Fruit fly (Drosophila melanogaster) whole organism, embryonic: ENCODE results near the gene CG42399.
A peak's percentile ranks its signal among the peaks of the same experiment; 100 is the strongest.

ENCODE experiments used
- CG10209 ChIP-seq: fragments of 200-800 bp; sonication (Bioruptor generic); optimal IDR thresholded peaks from 3 replicates; lab custom pipeline; 2017; ENCODE audit warnings: missing biosample characterization, mild to moderate bottlenecking, missing genetic modification characterization, missing genetic modification reagents
- CG1024 ChIP-seq: fragments of 200-800 bp; sonication (Bioruptor generic); IDR thresholded peaks from 2 replicates; pipeline ENCODE4 v1.3.6; 2022; ENCODE audit warnings: missing biosample characterization, missing genetic modification characterization
- CG11247 ChIP-seq: fragments of 200-800 bp; sonication (Bioruptor generic); IDR thresholded peaks from 2 replicates; pipeline ENCODE4 v1.3.6; 2022; ENCODE audit warnings: missing biosample characterization, missing genetic modification characterization
- CG12769 ChIP-seq: fragments of 200-800 bp; sonication (Bioruptor generic); optimal IDR thresholded peaks from 2 replicates; lab custom pipeline; 2019; ENCODE audit warnings: missing biosample characterization, mild to moderate bottlenecking, missing genetic modification characterization, moderate library complexity
- CG13287 ChIP-seq: fragments of 200-800 bp; sonication (Bioruptor generic); IDR thresholded peaks from 2 replicates; pipeline ENCODE4 v1.3.6; 2022; ENCODE audit warnings: missing biosample characterization, missing genetic modification characterization; ENCODE audit not compliant: partially characterized antibody
- CG16779 ChIP-seq: fragments of 200-800 bp; sonication (Bioruptor generic); IDR thresholded peaks from 2 replicates; pipeline ENCODE4 v1.3.6; 2022; ENCODE audit warnings: missing biosample characterization, missing genetic modification characterization
- CG16863 ChIP-seq: fragments of 200-800 bp; sonication (Bioruptor generic); optimal IDR thresholded peaks from 3 replicates; lab custom pipeline; 2016; ENCODE audit warnings: missing biosample characterization, missing genetic modification characterization
- CG17912 ChIP-seq: fragments of 200-800 bp; sonication (Bioruptor generic); optimal IDR thresholded peaks from 2 replicates; lab custom pipeline; 2018; ENCODE audit warnings: missing biosample characterization, mild to moderate bottlenecking, missing genetic modification characterization
- CG1792 ChIP-seq: fragments of 200-800 bp; sonication (Bioruptor generic); optimal IDR thresholded peaks from 2 replicates; lab custom pipeline; 2016; ENCODE audit warnings: missing biosample characterization, missing genetic modification characterization
- CG18262 ChIP-seq: fragments of 200-800 bp; optimal IDR thresholded peaks from 3 replicates; lab custom pipeline; 2019; ENCODE audit warnings: missing biosample characterization, mild to moderate bottlenecking, missing genetic modification characterization, moderate library complexity
- CG2202 ChIP-seq: fragments of 200-800 bp; sonication (Bioruptor generic); optimal IDR thresholded peaks from 2 replicates; lab custom pipeline; 2018; ENCODE audit warnings: missing biosample characterization, mild to moderate bottlenecking, missing genetic modification characterization
- CG3163 ChIP-seq: fragments of 200-800 bp; sonication (Bioruptor generic); optimal IDR thresholded peaks from 3 replicates; lab custom pipeline; 2016; ENCODE audit warnings: missing biosample characterization, missing genetic modification characterization
- CG32532 ChIP-seq: fragments of 200-800 bp; sonication (Bioruptor generic); IDR thresholded peaks from 2 replicates; pipeline ENCODE4 v1.3.6; 2022; ENCODE audit warnings: missing biosample characterization, missing genetic modification characterization
- CG32767 ChIP-seq: fragments of 200-800 bp; sonication (Bioruptor generic); IDR thresholded peaks from 2 replicates; pipeline ENCODE4 v1.3.6; 2022; ENCODE audit warnings: missing biosample characterization, missing genetic modification characterization
- CG6272 ChIP-seq: fragments of 200-800 bp; sonication (Bioruptor generic); IDR thresholded peaks from 2 replicates; pipeline ENCODE4 v1.3.6; 2022; ENCODE audit warnings: missing biosample characterization, missing genetic modification characterization
- CG6654 ChIP-seq: fragments of 200-800 bp; sonication (Bioruptor generic); optimal IDR thresholded peaks from 2 replicates; lab custom pipeline; 2017; ENCODE audit warnings: missing biosample characterization, mild to moderate bottlenecking, missing genetic modification characterization
- CG6765 ChIP-seq: fragments of 200-800 bp; sonication (Bioruptor generic); optimal IDR thresholded peaks from 3 replicates; lab custom pipeline; 2017; ENCODE audit warnings: missing biosample characterization, mild to moderate bottlenecking, missing genetic modification characterization
- CG7987 ChIP-seq: fragments of 200-800 bp; sonication (Bioruptor generic); optimal IDR thresholded peaks from 2 replicates; lab custom pipeline; 2018; ENCODE audit warnings: missing biosample characterization, mild to moderate bottlenecking, missing genetic modification characterization, moderate library complexity
- CG8089 ChIP-seq: fragments of 200-800 bp; sonication (Bioruptor generic); optimal IDR thresholded peaks from 3 replicates; lab custom pipeline; 2016; ENCODE audit warnings: missing biosample characterization, missing genetic modification characterization
- CG9727 ChIP-seq: fragments of 200-800 bp; sonication (Bioruptor generic); optimal IDR thresholded peaks from 3 replicates; lab custom pipeline; 2017; ENCODE audit warnings: missing biosample characterization, mild to moderate bottlenecking, missing genetic modification characterization
- D19B ChIP-seq: fragments of 200-800 bp; sonication (Bioruptor generic); optimal IDR thresholded peaks from 2 replicates; lab custom pipeline; 2017; ENCODE audit warnings: missing biosample characterization, mild to moderate bottlenecking, missing genetic modification characterization
- HmgD ChIP-seq: fragments of 200-800 bp; sonication (Bioruptor generic); optimal IDR thresholded peaks from 3 replicates; lab custom pipeline; 2016; ENCODE audit warnings: missing biosample characterization, missing genetic modification characterization
- Hmx ChIP-seq: fragments of 200-800 bp; sonication (Bioruptor generic); optimal IDR thresholded peaks from 2 replicates; lab custom pipeline; 2016; ENCODE audit warnings: missing biosample characterization, missing genetic modification characterization
- Max ChIP-seq: fragments of 200-800 bp; sonication (Bioruptor generic); optimal IDR thresholded peaks from 2 replicates; lab custom pipeline; 2016; ENCODE audit warnings: missing biosample characterization, mild to moderate bottlenecking, missing genetic modification characterization
- Mrtf ChIP-seq: fragments of 200-800 bp; sonication (Bioruptor generic); IDR thresholded peaks from 3 replicates; pipeline ENCODE4 v1.3.6; 2022; ENCODE audit warnings: missing biosample characterization, missing genetic modification characterization
- NFAT ChIP-seq: fragments of 200-800 bp; sonication (Bioruptor generic); IDR thresholded peaks from 2 replicates; pipeline ENCODE4 v1.3.6; 2022; ENCODE audit warnings: missing biosample characterization, missing genetic modification characterization
- Neu2 ChIP-seq: fragments of 200-800 bp; sonication (Bioruptor generic); optimal IDR thresholded peaks from 3 replicates; lab custom pipeline; 2016; ENCODE audit warnings: missing biosample characterization, missing genetic modification characterization, borderline replicate concordance
- Nf-YA ChIP-seq: fragments of 200-800 bp; sonication (Bioruptor generic); IDR thresholded peaks from 2 replicates; pipeline ENCODE4 v1.3.6; 2022; ENCODE audit warnings: missing biosample characterization, missing genetic modification characterization
- Nf-YB ChIP-seq: fragments of 200-800 bp; sonication (Bioruptor generic); optimal IDR thresholded peaks from 3 replicates; lab custom pipeline; 2019; ENCODE audit warnings: missing biosample characterization, mild to moderate bottlenecking, missing genetic modification characterization, moderate library complexity
- Nf-YC ChIP-seq: fragments of 200-800 bp; optimal IDR thresholded peaks from 3 replicates; lab custom pipeline; 2019; ENCODE audit warnings: missing biosample characterization, mild to moderate bottlenecking, missing genetic modification characterization, moderate library complexity
- Poxn ChIP-seq: fragments of 200-800 bp; sonication (Bioruptor generic); IDR thresholded peaks from 2 replicates; pipeline ENCODE4 v1.3.6; 2022; ENCODE audit warnings: missing biosample characterization, missing genetic modification characterization
- Six4 ChIP-seq: fragments of 200-800 bp; sonication (Bioruptor generic); optimal IDR thresholded peaks from 2 replicates; lab custom pipeline; 2016; ENCODE audit warnings: missing biosample characterization, missing genetic modification characterization
- Sox100B ChIP-seq: fragments of 200-800 bp; sonication (Bioruptor generic); optimal IDR thresholded peaks from 3 replicates; lab custom pipeline; 2018; ENCODE audit warnings: missing biosample characterization, mild to moderate bottlenecking, missing genetic modification characterization
- btn ChIP-seq: fragments of 200-800 bp; sonication (Bioruptor generic); optimal IDR thresholded peaks from 2 replicates; lab custom pipeline; 2016; ENCODE audit warnings: missing biosample characterization, missing genetic modification characterization
- cad ChIP-seq: fragments of >200 bp; optimal IDR thresholded peaks from 2 replicates; lab custom pipeline; 2017; ENCODE audit warnings: missing biosample characterization, missing genetic modification characterization
- croc ChIP-seq: fragments of 200-800 bp; sonication (Bioruptor generic); conservative IDR thresholded peaks from 3 replicates; pipeline ENCODE4 v1.3.6; 2022; ENCODE audit warnings: missing biosample characterization, missing genetic modification characterization
- dmrt11E ChIP-seq: fragments of 200-800 bp; sonication (Bioruptor generic); optimal IDR thresholded peaks from 3 replicates; lab custom pipeline; 2018; ENCODE audit warnings: missing biosample characterization, mild to moderate bottlenecking, missing genetic modification characterization, moderate library complexity
- ewg ChIP-seq: fragments of 200-800 bp; sonication (Bioruptor generic); optimal IDR thresholded peaks from 3 replicates; lab custom pipeline; 2017; ENCODE audit warnings: mild to moderate bottlenecking, missing biosample characterization, missing genetic modification reagents, missing genetic modification characterization
- exex ChIP-seq: fragments of 200-800 bp; sonication (Bioruptor generic); optimal IDR thresholded peaks from 4 replicates; lab custom pipeline; 2018; ENCODE audit warnings: missing biosample characterization, mild to moderate bottlenecking, missing genetic modification characterization, moderate library complexity
- jigr1 ChIP-seq: fragments of 200-800 bp; sonication (Bioruptor generic); IDR thresholded peaks from 3 replicates; pipeline ENCODE4 v1.3.6; 2022; ENCODE audit warnings: missing biosample characterization, missing genetic modification characterization
- lbe ChIP-seq: fragments of 200-800 bp; sonication (Bioruptor generic); optimal IDR thresholded peaks from 2 replicates; lab custom pipeline; 2016; ENCODE audit warnings: missing biosample characterization, mild to moderate bottlenecking, missing genetic modification characterization
- ro ChIP-seq: fragments of 200-800 bp; sonication (Bioruptor generic); IDR thresholded peaks from 2 replicates; pipeline ENCODE4 v1.3.6; 2022; ENCODE audit warnings: missing biosample characterization, missing genetic modification characterization
- row ChIP-seq: fragments of 200-800 bp; sonication (Bioruptor generic); IDR thresholded peaks from 3 replicates; pipeline ENCODE4 v1.3.6; 2022; ENCODE audit warnings: missing biosample characterization, missing genetic modification characterization
- shn ChIP-seq: fragments of 200-800 bp; sonication (Bioruptor generic); optimal IDR thresholded peaks from 3 replicates; lab custom pipeline; 2016; ENCODE audit warnings: missing biosample characterization, missing genetic modification characterization
- tgo ChIP-seq: fragments of 200-800 bp; sonication (Bioruptor generic); IDR thresholded peaks from 3 replicates; pipeline ENCODE4 v1.3.6; 2022; ENCODE audit warnings: missing biosample characterization, missing genetic modification characterization
- tin ChIP-seq: fragments of 200-800 bp; sonication (Bioruptor generic); optimal IDR thresholded peaks from 3 replicates; lab custom pipeline; 2016; ENCODE audit warnings: missing biosample characterization, missing genetic modification characterization
- tio ChIP-seq: fragments of 200-800 bp; sonication (Bioruptor generic); optimal IDR thresholded peaks from 2 replicates; lab custom pipeline; 2017; ENCODE audit warnings: missing biosample characterization, missing genetic modification characterization, inconsistent platforms
- trem ChIP-seq: fragments of 200-800 bp; optimal IDR thresholded peaks from 3 replicates; lab custom pipeline; 2019; ENCODE audit warnings: missing biosample characterization, mild to moderate bottlenecking, missing genetic modification characterization, moderate library complexity
- twi ChIP-seq: fragments of 200-800 bp; optimal IDR thresholded peaks from 2 replicates; lab custom pipeline; 2019; ENCODE audit warnings: missing biosample characterization, mild to moderate bottlenecking, missing genetic modification characterization, moderate library complexity
- unpg ChIP-seq: fragments of 200-800 bp; sonication (Bioruptor generic); optimal IDR thresholded peaks from 3 replicates; lab custom pipeline; 2018; ENCODE audit warnings: missing biosample characterization, mild to moderate bottlenecking, missing genetic modification characterization, moderate library complexity
- vfl ChIP-seq: fragments of 200-800 bp; sonication (Bioruptor generic); optimal IDR thresholded peaks from 2 replicates; lab custom pipeline; 2016; ENCODE audit warnings: missing biosample characterization, missing genetic modification characterization

The CG42399 gene

dm6 chr2L:161453-162175 is 8.5 kb upstream of the CG42399 start (continued):
- TF ChIP-seq Mrtf (GFP tag; lab: Robert Waterston, UW) (no peak), exex (tag; lab: Kevin White, UChicago) (peak; percentile 48), vfl (GFP tag; lab: Kevin White, UChicago) (no peak), HmgD (GFP tag; lab: Kevin White, UChicago) (peak; percentile 9), CG32767 (no peak), lbe (GFP tag; lab: Kevin White, UChicago) (peak; percentile 65), jigr1 (no peak), shn (no peak), CG17912 (GFP tag; lab: Kevin White, UChicago) (peak; percentile 32), CG32532 (no peak), CG18262 (tag; lab: Kevin White, UChicago) (no peak), CG13287 (no peak), CG2202 (tag; lab: Kevin White, UChicago) (no peak), Sox100B (GFP tag; lab: Kevin White, UChicago) (no peak), cad (GFP tag; lab: Kevin White, UChicago) (peak; percentile 63), Max (GFP tag; lab: Kevin White, UChicago) (no peak), CG11247 (GFP tag; lab: Robert Waterston, UW) (no peak), ro (no peak), CG1024 (GFP tag; lab: Robert Waterston, UW) (no peak), CG6765 (peak; percentile 63), NFAT (GFP tag; lab: Robert Waterston, UW) (no peak), Neu2 (GFP tag; lab: Kevin White, UChicago) (no peak), ewg (GFP tag; lab: Kevin White, UChicago) (no peak), btn (GFP tag; lab: Kevin White, UChicago) (no peak), Poxn (GFP tag; lab: Robert Waterston, UW) (no peak), unpg (peak; percentile 26), CG6272 (no peak), CG3163 (GFP tag; lab: Kevin White, UChicago) (no peak), tio (GFP tag; lab: Kevin White, UChicago) (no peak), CG9727 (GFP tag; lab: Kevin White, UChicago) (no peak), tin (GFP tag; lab: Kevin White, UChicago) (no peak), CG12769 (peak; percentile 82), D19B (no peak), croc (no peak), Nf-YB (GFP tag; lab: Kevin White, UChicago) (peak; percentile 40), Six4 (GFP tag; lab: Kevin White, UChicago) (no peak), CG1792 (no peak), CG7987 (GFP tag; lab: Kevin White, UChicago) (peak; percentile 69), Nf-YA (GFP tag; lab: Robert Waterston, UW) (no peak), CG10209 (no peak), Hmx (GFP tag; lab: Kevin White, UChicago) (no peak), CG16779 (GFP tag; lab: Robert Waterston, UW) (no peak), twi (peak; percentile 55), CG6654 (GFP tag; lab: Kevin White, UChicago) (no peak), trem (tag; lab: Kevin White, UChicago) (peak; percentile 20), CG8089 (GFP tag; lab: Kevin White, UChicago) (no peak), dmrt11E (no peak), tgo (no peak), row (GFP tag; lab: Robert Waterston, UW) (no peak), CG16863 (no peak), Nf-YC (tag; lab: Kevin White, UChicago) (peak; percentile 50)
